Worm (Caenorhabditis elegans): ENCODE data around the gene cec-6.
A peak's percentile ranks its signal among the peaks of the same experiment; 100 is the strongest.

The cec-6 gene

ce11 chrIV:5544609-5545214, at the start of gene cec-6:
cec-6 (plus strand) TSS chrIV:5544860.
- TF ChIP-seq mdl-1 (tag; optimal IDR thresholded peaks at IDR 0.05): no peak
- TF ChIP-seq elt-3 (tag; optimal IDR thresholded peaks at IDR 0.05): no peak
- no peak for TF ChIP-seq unc-62 (GFP tag; optimal IDR thresholded peaks at IDR 0.05)
- TF ChIP-seq daf-12 (tag; optimal IDR thresholded peaks at IDR 0.05): no peak

- TF ChIP-seq nhr-43 (tag; optimal IDR thresholded peaks at IDR 0.05; ENCODE audit: poor library complexity, severe bottlenecking): no peak
- no peak for TF ChIP-seq pha-4 (tag; optimal IDR thresholded peaks at IDR 0.05)
- no peak for TF ChIP-seq nhr-25 (tag; optimal IDR thresholded peaks at IDR 0.05)
- TF ChIP-seq nhr-11 (tag; optimal IDR thresholded peaks at IDR 0.05): no peak
- TF ChIP-seq skn-1 (tag; optimal IDR thresholded peaks at IDR 0.05): no peak
- no peak for TF ChIP-seq nhr-28 (tag; optimal IDR thresholded peaks at IDR 0.05)
- no peak for TF ChIP-seq ceh-82 (tag; optimal IDR thresholded peaks at IDR 0.05)
- no peak for TF ChIP-seq lin-15B (tag; optimal IDR thresholded peaks at IDR 0.05)
- TF ChIP-seq ceh-28 (tag; optimal IDR thresholded peaks at IDR 0.05): no peak
- TF ChIP-seq nhr-12 (tag; optimal IDR thresholded peaks at IDR 0.05): no peak
- no peak for TF ChIP-seq elt-3 (tag; optimal IDR thresholded peaks at IDR 0.05)
- no peak for TF ChIP-seq nhr-237 (tag; optimal IDR thresholded peaks at IDR 0.05)
- no peak for TF ChIP-seq nhr-67 (tag; optimal IDR thresholded peaks at IDR 0.05)
- TF ChIP-seq fos-1 (tag; optimal IDR thresholded peaks at IDR 0.05): no peak
- TF ChIP-seq ztf-4 (tag; optimal IDR thresholded peaks at IDR 0.05): no peak
- TF ChIP-seq eor-1 (tag; optimal IDR thresholded peaks at IDR 0.05): no peak
- no peak for TF ChIP-seq ZK546.5 (tag; optimal IDR thresholded peaks at IDR 0.05)
- no peak for TF ChIP-seq zag-1 (tag; optimal IDR thresholded peaks at IDR 0.05)
- TF ChIP-seq elt-2 (tag; optimal IDR thresholded peaks at IDR 0.05): no peak
- no peak for TF ChIP-seq ama-1 (optimal IDR thresholded peaks at IDR 0.05)
These were observed 43.2 kb upstream of the cec-6 start for ce11 chrIV:5501414-5501813.

DNA sequence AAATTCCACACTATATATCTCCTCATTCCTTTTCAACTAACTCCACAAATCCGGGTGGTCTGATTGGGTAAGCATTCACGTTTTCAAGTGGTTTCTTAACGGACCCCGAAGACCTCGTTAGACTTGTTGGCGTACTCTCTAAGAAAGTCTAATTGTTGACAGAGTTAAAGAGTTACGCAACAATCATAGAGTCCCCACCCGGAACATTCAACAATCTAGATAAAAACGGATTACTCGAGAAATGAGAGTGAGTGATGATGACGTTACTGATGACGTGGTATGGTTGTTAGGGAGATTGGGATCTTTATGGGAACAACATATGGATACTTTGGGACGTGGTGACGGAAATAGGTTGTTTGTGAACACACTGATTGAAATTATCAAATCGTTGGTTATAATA, 42.0 kb upstream of the cec-6 start:
- TF ChIP-seq sea-2 (GFP tag; optimal IDR thresholded peaks at IDR 0.05) (no peak), zag-1 (tag; optimal IDR thresholded peaks at IDR 0.05) (no peak), eor-1 (tag; optimal IDR thresholded peaks at IDR 0.05) (no peak), tbx-2 (tag; optimal IDR thresholded peaks at IDR 0.05) (no peak), ztf-4 (tag; optimal IDR thresholded peaks at IDR 0.05) (no peak), fkh-10 (GFP tag; optimal IDR thresholded peaks at IDR 0.05) (no peak), ztf-11 (tag; optimal IDR thresholded peaks at IDR 0.05) (no peak), ZK546.5 (tag; optimal IDR thresholded peaks at IDR 0.05) (no peak), nfya-1 (tag; optimal IDR thresholded peaks at IDR 0.05; ENCODE audit: insufficient read depth) (no peak), ama-1 (optimal IDR thresholded peaks at IDR 0.05) (no peak), nhr-43 (tag; optimal IDR thresholded peaks at IDR 0.05; ENCODE audit: poor library complexity, severe bottlenecking) (no peak)

DNA sequence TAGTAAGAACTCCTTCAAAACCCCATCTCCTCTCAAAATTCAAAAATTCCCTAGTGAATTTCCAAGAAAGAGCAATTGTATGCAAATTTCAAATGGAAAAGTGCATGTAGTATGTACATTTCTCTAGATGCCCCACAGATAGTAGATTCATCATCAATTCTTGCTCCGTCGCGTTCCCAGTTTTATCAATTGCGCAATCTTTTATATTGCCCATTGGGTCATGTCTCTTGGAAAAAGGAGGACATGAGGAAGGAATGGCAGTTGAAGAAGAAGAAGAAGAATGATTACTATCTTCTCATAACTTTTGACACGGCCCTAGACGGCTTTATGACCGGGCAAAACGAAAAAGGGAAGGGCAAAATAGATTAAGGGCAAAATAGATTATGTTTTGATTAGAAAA, 38.0 kb upstream of the cec-6 start:
- TF ChIP-seq elt-1 (tag; optimal IDR thresholded peaks at IDR 0.05) (peak; percentile 93), nhr-28 (tag; optimal IDR thresholded peaks at IDR 0.05) (no peak)

DNA sequence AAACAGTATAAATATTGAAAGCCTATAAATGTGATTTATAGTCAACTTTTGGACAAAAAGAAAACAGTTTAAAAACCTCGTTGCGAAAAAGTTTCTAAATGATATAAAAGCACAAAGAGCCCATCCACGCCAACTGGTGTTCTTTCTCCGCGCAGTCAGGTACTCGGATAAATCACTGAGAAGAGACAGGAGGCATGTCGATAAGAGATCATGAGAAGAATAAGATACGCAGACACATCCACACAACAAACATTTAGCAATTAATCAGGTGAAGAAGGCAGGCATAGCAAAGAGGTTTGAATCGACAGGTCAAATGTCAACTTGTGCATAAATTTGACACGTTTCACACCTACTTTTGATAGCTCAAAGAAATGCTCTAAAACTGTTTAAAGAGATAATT, 36.9 kb upstream of the cec-6 start:
- TF ChIP-seq ceh-16 (tag; optimal IDR thresholded peaks at IDR 0.05) (no peak), lin-39 (tag; optimal IDR thresholded peaks at IDR 0.05) (peak; percentile 65), daf-12 (tag; optimal IDR thresholded peaks at IDR 0.05) (no peak), unc-62 (GFP tag; optimal IDR thresholded peaks at IDR 0.05) (no peak), lin-15B (tag; optimal IDR thresholded peaks at IDR 0.05) (no peak), ceh-82 (tag; optimal IDR thresholded peaks at IDR 0.05) (no peak), egl-5 (tag; optimal IDR thresholded peaks at IDR 0.05) (peak; percentile 13), R02D3.7 (tag; optimal IDR thresholded peaks at IDR 0.05) (no peak)

DNA sequence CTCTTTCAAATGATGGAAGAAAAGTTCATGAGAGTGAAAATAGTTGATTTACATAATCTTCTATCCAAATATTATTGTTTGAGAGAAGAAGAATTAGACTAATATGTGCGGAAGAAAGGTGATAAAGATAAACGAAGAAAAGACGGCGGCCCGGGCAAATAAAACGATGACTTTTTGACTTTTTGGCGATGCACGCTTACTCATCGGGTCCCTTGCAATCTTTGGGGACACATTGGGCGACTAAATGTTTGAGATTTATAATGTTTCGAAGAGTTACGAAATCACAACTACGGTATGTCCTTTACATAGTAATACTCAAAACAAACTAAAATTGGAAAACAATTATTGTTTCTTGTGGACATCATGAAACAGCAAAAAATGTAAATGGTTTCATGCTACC, 29.9 kb upstream of the cec-6 start:
- TF ChIP-seq snpc-4 (tag; optimal IDR thresholded peaks at IDR 0.05): no peak
- TF ChIP-seq elt-1 (tag; optimal IDR thresholded peaks at IDR 0.05): no peak
- TF ChIP-seq nhr-67 (tag; optimal IDR thresholded peaks at IDR 0.05): no peak
- TF ChIP-seq jun-1 (tag; optimal IDR thresholded peaks at IDR 0.05): no peak
- no peak for TF ChIP-seq aly-2 (tag; optimal IDR thresholded peaks at IDR 0.05)

Data from whole organism, L3 larva.